Worm (Caenorhabditis elegans) whole organism, late embryonic: Measurements from ENCODE around the gene F57H12.5.

ENCODE experiments used
- C08G9.2 ChIP-seq: sonication (generic microtip); optimal IDR thresholded peaks from 2 replicates; lab custom pipeline; 2016; ENCODE audit warnings: mild to moderate bottlenecking, missing genetic modification characterization, moderate library complexity, missing compliant biosample characterization
- F13H6.1 ChIP-seq: sonication (generic microtip); optimal IDR thresholded peaks from 2 replicates; lab custom pipeline; 2016; ENCODE audit warnings: missing genetic modification characterization, missing compliant biosample characterization
- K02D7.2 ChIP-seq: sonication (generic microtip); optimal IDR thresholded peaks from 2 replicates; lab custom pipeline; 2017; ENCODE audit warnings: mild to moderate bottlenecking, missing genetic modification characterization, missing compliant biosample characterization
- T23F11.4 ChIP-seq: fragments of 200-800 bp; sonication (Bioruptor generic); optimal IDR thresholded peaks from 2 replicates; lab custom pipeline; 2018; ENCODE audit warnings: mild to moderate bottlenecking, missing genetic modification characterization, missing compliant biosample characterization
- Y22D7AL.16 ChIP-seq: sonication (generic microtip); optimal IDR thresholded peaks from 2 replicates; lab custom pipeline; 2016; ENCODE audit warnings: missing genetic modification characterization, missing compliant biosample characterization
- ceh-14 ChIP-seq: sonication (generic microtip); optimal IDR thresholded peaks from 2 replicates; lab custom pipeline; 2016; ENCODE audit warnings: missing genotype, missing genetic modification characterization, missing compliant biosample characterization
- ceh-18 ChIP-seq: sonication (generic microtip); optimal IDR thresholded peaks from 2 replicates; lab custom pipeline; 2016; ENCODE audit warnings: missing genetic modification characterization, missing compliant biosample characterization
- ceh-19 ChIP-seq: fragments of 200-800 bp; sonication (Bioruptor generic); optimal IDR thresholded peaks from 2 replicates; lab custom pipeline; 2018; ENCODE audit warnings: mild to moderate bottlenecking, missing genetic modification characterization, missing compliant biosample characterization
- ceh-2 ChIP-seq: sonication (generic microtip); optimal IDR thresholded peaks from 2 replicates; lab custom pipeline; 2016; ENCODE audit warnings: missing genotype, missing genetic modification characterization, missing compliant biosample characterization
- ceh-24 ChIP-seq: sonication (generic microtip); optimal IDR thresholded peaks from 2 replicates; lab custom pipeline; 2016; ENCODE audit warnings: mild to moderate bottlenecking, missing genetic modification characterization, missing compliant biosample characterization
- ceh-31 ChIP-seq: sonication (generic microtip); optimal IDR thresholded peaks from 2 replicates; lab custom pipeline; 2016; ENCODE audit warnings: missing genetic modification characterization, missing compliant biosample characterization
- ceh-45 ChIP-seq: fragments of 200-800 bp; sonication (Bioruptor generic); IDR thresholded peaks from 2 replicates; pipeline ENCODE4 v1.3.6; 2022; ENCODE audit warnings: missing genetic modification reagents, missing genetic modification characterization, missing compliant biosample characterization
- ceh-48 ChIP-seq: sonication (generic microtip); optimal IDR thresholded peaks from 2 replicates; lab custom pipeline; 2016; ENCODE audit warnings: missing genetic modification characterization, inconsistent platforms, missing compliant biosample characterization
- ceh-6 ChIP-seq: fragments of 200-800 bp; sonication (Bioruptor generic); optimal IDR thresholded peaks from 2 replicates; lab custom pipeline; 2018; ENCODE audit warnings: mild to moderate bottlenecking, missing genetic modification characterization, missing compliant biosample characterization
- dmd-4 ChIP-seq: sonication (generic microtip); optimal IDR thresholded peaks from 2 replicates; lab custom pipeline; 2016; ENCODE audit warnings: borderline replicate concordance, missing genetic modification characterization, missing compliant biosample characterization
- elt-2 ChIP-seq: sonication (generic microtip); optimal IDR thresholded peaks from 2 replicates; lab custom pipeline; 2016; ENCODE audit warnings: missing genetic modification reagents, missing genetic modification characterization, missing compliant biosample characterization
- elt-4 ChIP-seq: sonication (generic microtip); optimal IDR thresholded peaks from 2 replicates; lab custom pipeline; 2016; ENCODE audit warnings: missing genetic modification characterization, missing compliant biosample characterization
- hlh-30 ChIP-seq: sonication (generic microtip); optimal IDR thresholded peaks from 2 replicates; lab custom pipeline; 2017; ENCODE audit warnings: antibody characterized with exemption, missing genetic modification characterization, missing compliant biosample characterization; ENCODE audit not compliant: insufficient read depth
- madf-2 ChIP-seq: sonication (generic microtip); optimal IDR thresholded peaks from 2 replicates; lab custom pipeline; 2017; ENCODE audit warnings: missing genetic modification characterization, missing compliant biosample characterization
- nfya-1 ChIP-seq: sonication (generic microtip); optimal IDR thresholded peaks from 2 replicates; lab custom pipeline; 2017; ENCODE audit warnings: missing genetic modification characterization, mild to moderate bottlenecking, missing compliant biosample characterization, antibody characterized with exemption, moderate library complexity
- nhr-232 ChIP-seq: sonication (generic microtip); optimal IDR thresholded peaks from 2 replicates; lab custom pipeline; 2016; ENCODE audit warnings: missing genetic modification characterization, missing compliant biosample characterization
- odd-2 ChIP-seq: sonication (generic microtip); optimal IDR thresholded peaks from 2 replicates; lab custom pipeline; 2017; ENCODE audit warnings: antibody characterized with exemption, mild to moderate bottlenecking, missing genetic modification characterization, missing compliant biosample characterization
- pag-3 ChIP-seq: sonication (generic microtip); optimal IDR thresholded peaks from 2 replicates; lab custom pipeline; 2016; ENCODE audit warnings: missing compliant biosample characterization, missing genetic modification characterization, borderline replicate concordance
- pat-9 ChIP-seq: fragments of 200-800 bp; sonication (Bioruptor generic); optimal IDR thresholded peaks from 2 replicates; lab custom pipeline; 2018; ENCODE audit warnings: mild to moderate bottlenecking, missing genetic modification characterization, moderate library complexity, missing compliant biosample characterization
- pax-1 ChIP-seq: fragments of 150-350 bp; optimal IDR thresholded peaks from 2 replicates; lab custom pipeline; 2014; ENCODE audit warnings: missing biosample characterization, missing genetic modification characterization
- ref-2 ChIP-seq: sonication (generic microtip); optimal IDR thresholded peaks from 2 replicates; lab custom pipeline; 2016; ENCODE audit warnings: missing genetic modification characterization, missing compliant biosample characterization
- rnt-1 ChIP-seq: sonication (generic microtip); optimal IDR thresholded peaks from 2 replicates; lab custom pipeline; 2016; ENCODE audit warnings: missing genetic modification characterization, missing compliant biosample characterization
- sdc-2 ChIP-seq: sonication (generic microtip); optimal IDR thresholded peaks from 2 replicates; lab custom pipeline; 2016; ENCODE audit warnings: missing genotype, missing genetic modification characterization, missing compliant biosample characterization
- syd-9 ChIP-seq: sonication (generic microtip); optimal IDR thresholded peaks from 2 replicates; lab custom pipeline; 2016; ENCODE audit warnings: mild to moderate bottlenecking, missing genetic modification characterization, moderate library complexity, missing compliant biosample characterization
- tbx-2 ChIP-seq: sonication (generic microtip); optimal IDR thresholded peaks from 2 replicates; lab custom pipeline; 2016; ENCODE audit warnings: missing genetic modification characterization, missing compliant biosample characterization
- tbx-7 ChIP-seq: sonication (generic microtip); optimal IDR thresholded peaks from 2 replicates; lab custom pipeline; 2016; ENCODE audit warnings: missing genotype, missing genetic modification characterization, missing compliant biosample characterization
- unc-42 ChIP-seq: sonication (generic microtip); optimal IDR thresholded peaks from 2 replicates; lab custom pipeline; 2016; ENCODE audit warnings: missing genotype, missing genetic modification characterization, missing compliant biosample characterization
- unc-86 ChIP-seq: sonication (generic microtip); optimal IDR thresholded peaks from 2 replicates; lab custom pipeline; 2016; ENCODE audit warnings: missing genetic modification characterization, missing compliant biosample characterization
- zip-5 ChIP-seq: sonication (generic microtip); optimal IDR thresholded peaks from 2 replicates; lab custom pipeline; 2016; ENCODE audit warnings: missing genetic modification characterization, missing compliant biosample characterization
- ztf-16 ChIP-seq: sonication (generic microtip); optimal IDR thresholded peaks from 2 replicates; lab custom pipeline; 2017; ENCODE audit warnings: missing genetic modification characterization, missing compliant biosample characterization

The F57H12.5 gene

ce11 chrIV:7946899-7947499 lies 20.1 kb upstream of the F57H12.5 start, which contains the start of gene F20D12.12 (continued):
- TF ChIP-seq unc-42 (tag; lab: Kevin White, UChicago) (peak; percentile 67), F13H6.1 (tag; lab: Kevin White, UChicago) (peak; percentile 50), ceh-14 (tag; lab: Kevin White, UChicago) (peak; percentile 68), tbx-2 (peak; percentile 81), ceh-2 (tag; lab: Kevin White, UChicago) (peak; percentile 45), elt-2 (peak; percentile 44), rnt-1 (tag; lab: Kevin White, UChicago) (peak; percentile 79)

ce11 chrIV:7948290-7948689 lies 18.8 kb upstream of the F57H12.5 start, which contains the start of gene mcm-3AP:
TSS of gene mcm-3AP (plus strand) at chrIV:7948672.
- peak; percentile 43; the same call in 1 of the 2 replicates for TF ChIP-seq ceh-45
- TF ChIP-seq dmd-4 (tag; lab: Kevin White, UChicago) = peak; percentile 6
- TF ChIP-seq zip-5 (tag; lab: Kevin White, UChicago) = peak; percentile 11
- TF ChIP-seq ceh-31 (tag; lab: Kevin White, UChicago) = peak; percentile 72
- peak; percentile 8 for TF ChIP-seq ceh-18
- TF ChIP-seq C08G9.2 = peak; percentile 53
- peak; percentile 11 for TF ChIP-seq nfya-1 (tag; lab: Kevin White, UChicago)
- TF ChIP-seq F13H6.1 (tag; lab: Kevin White, UChicago) = peak; percentile 9
- peak; percentile 59 for TF ChIP-seq tbx-2
- TF ChIP-seq elt-2 = peak; percentile 5

- TF ChIP-seq Y22D7AL.16 (tag; lab: Kevin White, UChicago) (no peak), ceh-24 (no peak), syd-9 (tag; lab: Kevin White, UChicago) (no peak), K02D7.2 (tag; lab: Kevin White, UChicago) (no peak), elt-4 (tag; lab: Kevin White, UChicago) (no peak), T23F11.4 (GFP tag; lab: Kevin White, UChicago) (no peak), nhr-232 (tag; lab: Kevin White, UChicago) (no peak), pag-3 (tag; lab: Kevin White, UChicago) (no peak), ceh-19 (no peak)
- TF ChIP-seq, all 69 proteins: peak for 0
Measured at ce11 chrIV:7954006-7954405, 13.1 kb upstream of the F57H12.5 start.

ce11 chrIV:7955849-7956248 lies 11.3 kb upstream of the F57H12.5 start, which contains the start of gene ceh-19:
TSS of gene ceh-19 (minus strand) at chrIV:7955949.
- TF ChIP-seq pat-9 (tag; lab: Kevin White, UChicago) (no peak), hlh-30 (no peak), sdc-2 (no peak), ref-2 (tag; lab: Kevin White, UChicago) (no peak), dmd-4 (tag; lab: Kevin White, UChicago) (no peak), ceh-14 (tag; lab: Kevin White, UChicago) (no peak), unc-42 (tag; lab: Kevin White, UChicago) (no peak), madf-2 (tag; lab: Kevin White, UChicago) (no peak), unc-86 (tag; lab: Kevin White, UChicago) (no peak), ceh-48 (tag; lab: Kevin White, UChicago) (no peak), tbx-7 (tag; lab: Kevin White, UChicago) (no peak), odd-2 (tag; lab: Kevin White, UChicago) (no peak), ztf-16 (tag; lab: Kevin White, UChicago) (no peak), ceh-6 (no peak), ceh-45 (no peak), pax-1 (tag; lab: Kevin White, UChicago) (no peak), rnt-1 (tag; lab: Kevin White, UChicago) (no peak)
